Fruit fly (Drosophila melanogaster) whole organism, embryonic: ENCODE measurements around the gene CG3679.
A peak's percentile ranks its signal among the peaks of the same experiment; 100 is the strongest.

Experiments used
- BEAF-32 ChIP-seq: fragments of 200-800 bp; sonication (Bioruptor generic); optimal IDR thresholded peaks from 3 replicates; lab custom pipeline; 2017; ENCODE audit warnings: missing biosample characterization, missing genetic modification characterization, mild to moderate bottlenecking, moderate library complexity, missing genetic modification reagents
- BtbVII ChIP-seq: fragments of 200-800 bp; sonication (Bioruptor generic); optimal IDR thresholded peaks from 3 replicates; lab custom pipeline; 2017; ENCODE audit warnings: missing biosample characterization, mild to moderate bottlenecking, missing genetic modification characterization
- Bteb2 ChIP-seq: fragments of 200-800 bp; sonication (Bioruptor generic); optimal IDR thresholded peaks from 2 replicates; lab custom pipeline; 2016; ENCODE audit warnings: missing biosample characterization, missing genetic modification characterization
- CG10543 ChIP-seq: fragments of 200-800 bp; sonication (Bioruptor generic); optimal IDR thresholded peaks from 3 replicates; lab custom pipeline; 2017; ENCODE audit warnings: missing biosample characterization, mild to moderate bottlenecking, missing genetic modification characterization, moderate library complexity
- CG11456 ChIP-seq: fragments of 200-800 bp; sonication (Bioruptor generic); IDR thresholded peaks from 3 replicates; pipeline ENCODE4 v1.3.6; 2022; ENCODE audit warnings: missing biosample characterization, missing genetic modification characterization
- CG12104 ChIP-seq: fragments of 200-800 bp; sonication (Bioruptor generic); optimal IDR thresholded peaks from 3 replicates; lab custom pipeline; 2016; ENCODE audit warnings: missing biosample characterization, missing genetic modification characterization
- CG14667 ChIP-seq: fragments of 200-800 bp; sonication (Bioruptor generic); IDR thresholded peaks from 2 replicates; pipeline ENCODE4 v1.3.6; 2022; ENCODE audit warnings: missing biosample characterization, missing genetic modification characterization
- CG15514 ChIP-seq: fragments of 200-800 bp; sonication (Bioruptor generic); optimal IDR thresholded peaks from 3 replicates; lab custom pipeline; 2017; ENCODE audit warnings: missing biosample characterization, missing genetic modification characterization, mild to moderate bottlenecking, moderate library complexity, missing genetic modification reagents
- CG16863 ChIP-seq: fragments of 200-800 bp; sonication (Bioruptor generic); optimal IDR thresholded peaks from 3 replicates; lab custom pipeline; 2016; ENCODE audit warnings: missing biosample characterization, missing genetic modification characterization
- CG17186 ChIP-seq: fragments of 200-800 bp; sonication (Bioruptor generic); optimal IDR thresholded peaks from 3 replicates; lab custom pipeline; 2017; ENCODE audit warnings: missing biosample characterization, missing genetic modification reagents, missing genetic modification characterization
- CG17328 ChIP-seq: fragments of 200-800 bp; sonication (Bioruptor generic); IDR thresholded peaks from 2 replicates; pipeline ENCODE4 v1.3.6; 2022; ENCODE audit warnings: missing biosample characterization, missing genetic modification characterization
- CG17802 ChIP-seq: fragments of 200-800 bp; sonication (Bioruptor generic); optimal IDR thresholded peaks from 2 replicates; lab custom pipeline; 2018; ENCODE audit warnings: missing biosample characterization, mild to moderate bottlenecking, missing genetic modification characterization, moderate library complexity
- CG18619 ChIP-seq: fragments of 200-800 bp; sonication (Bioruptor generic); optimal IDR thresholded peaks from 3 replicates; lab custom pipeline; 2017; ENCODE audit warnings: missing biosample characterization, mild to moderate bottlenecking, missing genetic modification characterization
- CG2199 ChIP-seq: fragments of 200-800 bp; sonication (Bioruptor generic); IDR thresholded peaks from 3 replicates; pipeline ENCODE4 v1.3.6; 2022; ENCODE audit warnings: missing biosample characterization, missing genetic modification characterization
- CG3163 ChIP-seq: fragments of 200-800 bp; sonication (Bioruptor generic); optimal IDR thresholded peaks from 3 replicates; lab custom pipeline; 2016; ENCODE audit warnings: missing biosample characterization, missing genetic modification characterization
- CG3281 ChIP-seq: fragments of 200-800 bp; sonication (Bioruptor generic); optimal IDR thresholded peaks from 3 replicates; lab custom pipeline; 2017; ENCODE audit warnings: missing biosample characterization, mild to moderate bottlenecking, missing genetic modification characterization
- CG33213 ChIP-seq: fragments of 200-800 bp; sonication (Bioruptor generic); optimal IDR thresholded peaks from 3 replicates; lab custom pipeline; 2016; ENCODE audit warnings: missing biosample characterization, missing genetic modification characterization
- CG3995 ChIP-seq: fragments of 200-800 bp; sonication (Bioruptor generic); optimal IDR thresholded peaks from 3 replicates; lab custom pipeline; 2016; ENCODE audit warnings: missing biosample characterization, missing genetic modification characterization
- CG4730 ChIP-seq: fragments of 200-800 bp; sonication (Bioruptor generic); IDR thresholded peaks from 2 replicates; pipeline ENCODE4 v1.3.6; 2022; ENCODE audit warnings: missing biosample characterization, missing genetic modification characterization
- CG5245 ChIP-seq: fragments of 200-800 bp; sonication (Bioruptor generic); optimal IDR thresholded peaks from 3 replicates; lab custom pipeline; 2016; ENCODE audit warnings: missing biosample characterization, missing genetic modification characterization
- CG6689 ChIP-seq: fragments of 200-800 bp; sonication (Bioruptor generic); IDR thresholded peaks from 2 replicates; pipeline ENCODE4 v1.3.6; 2022; ENCODE audit warnings: missing biosample characterization, missing genetic modification characterization
- CTCF ChIP-seq: fragments of 200-800 bp; sonication (Bioruptor generic); optimal IDR thresholded peaks from 2 replicates; lab custom pipeline; 2017; ENCODE audit warnings: missing biosample characterization, mild to moderate bottlenecking, missing genetic modification characterization, moderate library complexity
- D ChIP-seq, 2 experiments: fragments of 200-800 bp in 1 of 2; fragments of >200 bp in 1 of 2; sonication (Bioruptor generic) in 1 of 2; optimal IDR thresholded peaks; 2 replicates in 1 of 2; 3 replicates in 1 of 2; lab custom pipeline; 2017; ENCODE audit warnings: mild to moderate bottlenecking in 1 of 2, missing biosample characterization in 1 of 2, missing genetic modification characterization in 1 of 2, missing genetic modification reagents in 1 of 2
- Dref ChIP-seq: fragments of 200-800 bp; sonication (Bioruptor generic); IDR thresholded peaks from 2 replicates; pipeline ENCODE4 v1.3.6; 2022; ENCODE audit warnings: missing biosample characterization, missing genetic modification characterization
- Ets97D ChIP-seq: fragments of 200-800 bp; sonication (Bioruptor generic); optimal IDR thresholded peaks from 3 replicates; lab custom pipeline; 2016; ENCODE audit warnings: missing biosample characterization, missing genetic modification characterization
- HLH54F ChIP-seq: fragments of 200-800 bp; sonication (Bioruptor generic); optimal IDR thresholded peaks from 3 replicates; lab custom pipeline; 2016; ENCODE audit warnings: missing biosample characterization, missing genetic modification characterization
- Jarid2 ChIP-seq: fragments of 200-800 bp; sonication (Bioruptor generic); optimal IDR thresholded peaks from 3 replicates; lab custom pipeline; 2017; ENCODE audit warnings: mild to moderate bottlenecking, missing biosample characterization, missing genetic modification reagents, missing genetic modification characterization
- MESR4 ChIP-seq: fragments of 200-800 bp; sonication (Bioruptor generic); optimal IDR thresholded peaks from 2 replicates; lab custom pipeline; 2018; ENCODE audit warnings: missing biosample characterization, mild to moderate bottlenecking, missing genetic modification characterization, moderate library complexity
- Mad ChIP-seq: fragments of 200-800 bp; sonication (Bioruptor generic); optimal IDR thresholded peaks from 2 replicates; lab custom pipeline; 2016; ENCODE audit warnings: missing biosample characterization, missing genetic modification characterization
- Mes4 ChIP-seq: fragments of 200-800 bp; sonication (Bioruptor generic); optimal IDR thresholded peaks from 2 replicates; lab custom pipeline; 2016; ENCODE audit warnings: missing biosample characterization, missing genetic modification characterization
- Optix ChIP-seq: fragments of 200-800 bp; sonication (Bioruptor generic); IDR thresholded peaks from 3 replicates; pipeline ENCODE4 v1.3.6; 2022; ENCODE audit warnings: missing biosample characterization, missing genetic modification characterization
- Trl ChIP-seq, 3 experiments: fragments of >200 bp in 2 of 3; fragments of 200-800 bp in 1 of 3; sonication (Bioruptor generic) in 1 of 3; optimal IDR thresholded peaks; 2 replicates in 1 of 3; 3 replicates in 2 of 3; lab custom pipeline; 2016 to 2017; ENCODE audit warnings: missing biosample characterization in 1 of 3, missing genetic modification characterization in 1 of 3
- Vsx1 ChIP-seq: fragments of 200-800 bp; sonication (Bioruptor generic); optimal IDR thresholded peaks from 2 replicates; lab custom pipeline; 2017; ENCODE audit warnings: missing biosample characterization, mild to moderate bottlenecking, missing genetic modification characterization, missing genetic modification reagents
- Xrp1 ChIP-seq: fragments of 200-800 bp; sonication (Bioruptor generic); IDR thresholded peaks from 2 replicates; pipeline ENCODE4 v1.3.6; 2022; ENCODE audit warnings: missing biosample characterization, missing genetic modification characterization
- abd-A ChIP-seq: fragments of 200-800 bp; sonication (Bioruptor generic); optimal IDR thresholded peaks from 3 replicates; lab custom pipeline; 2019; ENCODE audit warnings: missing biosample characterization, mild to moderate bottlenecking, missing genetic modification characterization, moderate library complexity
- chif ChIP-seq, 2 experiments: fragments of 200-800 bp; sonication (Bioruptor generic); optimal IDR thresholded peaks; 3 replicates each; lab custom pipeline; 2016; ENCODE audit warnings: missing biosample characterization in 2 of 2, missing genetic modification characterization in 2 of 2
- corto ChIP-seq: fragments of 200-800 bp; sonication (Bioruptor generic); optimal IDR thresholded peaks from 2 replicates; lab custom pipeline; 2016; ENCODE audit warnings: missing biosample characterization, mild to moderate bottlenecking, missing genetic modification characterization, moderate library complexity
- gfzf ChIP-seq: fragments of 200-800 bp; sonication (Bioruptor generic); optimal IDR thresholded peaks from 2 replicates; lab custom pipeline; 2016; ENCODE audit warnings: missing biosample characterization, mild to moderate bottlenecking, missing genetic modification characterization, moderate library complexity
- gt ChIP-seq: fragments of 200-800 bp; sonication (Bioruptor generic); IDR thresholded peaks from 2 replicates; pipeline ENCODE4 v1.3.6; 2022; ENCODE audit warnings: missing biosample characterization, missing genetic modification characterization
- jing ChIP-seq: fragments of 200-800 bp; sonication (Bioruptor generic); optimal IDR thresholded peaks from 2 replicates; lab custom pipeline; 2018; ENCODE audit warnings: missing biosample characterization, mild to moderate bottlenecking, missing genetic modification characterization
- nau ChIP-seq: fragments of 200-800 bp; sonication (Bioruptor generic); optimal IDR thresholded peaks from 3 replicates; lab custom pipeline; 2017; ENCODE audit warnings: missing biosample characterization, mild to moderate bottlenecking, missing genetic modification characterization, missing genetic modification reagents
- nerfin-2 ChIP-seq: fragments of 200-800 bp; sonication (Bioruptor generic); IDR thresholded peaks from 2 replicates; pipeline ENCODE4 v1.3.6; 2022; ENCODE audit warnings: missing biosample characterization, missing genetic modification characterization; ENCODE audit not compliant: partially characterized antibody
- nmo ChIP-seq: fragments of 200-800 bp; sonication (Bioruptor generic); optimal IDR thresholded peaks from 2 replicates; lab custom pipeline; 2018; ENCODE audit warnings: missing biosample characterization, mild to moderate bottlenecking, missing genetic modification characterization, moderate library complexity
- pho ChIP-seq: fragments of 200-800 bp; sonication (Bioruptor generic); optimal IDR thresholded peaks from 2 replicates; lab custom pipeline; 2016; ENCODE audit warnings: missing biosample characterization, missing genetic modification characterization
- pzg ChIP-seq: fragments of 200-800 bp; sonication (Bioruptor generic); optimal IDR thresholded peaks from 3 replicates; lab custom pipeline; 2018; ENCODE audit warnings: missing biosample characterization, mild to moderate bottlenecking, missing genetic modification characterization, moderate library complexity
- seq ChIP-seq: fragments of 200-800 bp; sonication (Bioruptor generic); IDR thresholded peaks from 2 replicates; pipeline ENCODE4 v1.3.6; 2022; ENCODE audit warnings: missing biosample characterization, missing genetic modification characterization
- sob ChIP-seq: fragments of 200-800 bp; sonication (Bioruptor generic); IDR thresholded peaks from 2 replicates; pipeline ENCODE4 v1.3.6; 2022; ENCODE audit warnings: missing biosample characterization, missing genetic modification characterization
- sr ChIP-seq: fragments of 200-800 bp; sonication (Bioruptor generic); IDR thresholded peaks from 3 replicates; pipeline ENCODE4 v1.3.6; 2022; ENCODE audit warnings: missing biosample characterization, missing genetic modification characterization
- tgo ChIP-seq: fragments of 200-800 bp; sonication (Bioruptor generic); IDR thresholded peaks from 3 replicates; pipeline ENCODE4 v1.3.6; 2022; ENCODE audit warnings: missing biosample characterization, missing genetic modification characterization
- tna ChIP-seq: fragments of 200-800 bp; sonication (Bioruptor generic); IDR thresholded peaks from 2 replicates; pipeline ENCODE4 v1.3.6; 2022; ENCODE audit warnings: missing biosample characterization, missing genetic modification characterization; ENCODE audit not compliant: partially characterized antibody

CG3679 gene

DNA sequence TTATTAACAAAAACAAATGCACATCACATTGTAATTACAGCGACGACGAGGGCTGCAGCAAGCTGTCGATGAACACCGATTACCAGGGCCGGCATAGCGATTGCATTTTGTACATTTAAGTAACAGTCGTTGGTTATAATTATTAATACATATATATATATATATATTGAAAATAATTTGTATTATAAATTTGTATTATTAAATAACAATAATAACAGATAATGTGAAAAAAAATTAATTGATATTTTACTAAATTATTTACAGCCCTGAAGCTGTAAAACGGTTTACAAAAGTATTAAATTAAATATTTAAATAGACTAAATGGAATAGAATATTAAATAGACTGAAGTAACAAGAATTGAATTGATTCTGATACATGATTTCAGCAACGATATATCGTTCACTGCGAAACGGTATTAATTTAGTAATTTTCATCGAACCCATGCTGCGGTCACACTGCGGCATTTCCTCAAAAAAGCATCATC lies 27.8 kb upstream of the CG3679 start, which contains the start of the genes kat80 and Prosalpha4 (continued):
- TF ChIP-seq CG4730 (GFP tag; lab: Robert Waterston, UW), result no peak
- peak; percentile 58 for TF ChIP-seq gfzf (GFP tag; lab: Kevin White, UChicago)
- no peak for TF ChIP-seq sr (GFP tag; lab: Robert Waterston, UW)
- TF ChIP-seq pho (GFP tag; lab: Kevin White, UChicago), result no peak
- TF ChIP-seq Bteb2 (GFP tag; lab: Kevin White, UChicago), result no peak
- no peak for TF ChIP-seq CG18619 (GFP tag; lab: Kevin White, UChicago)
- no peak for TF ChIP-seq jing
- TF ChIP-seq CG33213, result no peak
- peak; percentile 43 for TF ChIP-seq pzg (GFP tag; lab: Kevin White, UChicago)
- TF ChIP-seq CG3995 (GFP tag; lab: Kevin White, UChicago), result peak; percentile 96
- peak; percentile 62 for TF ChIP-seq CG3281 (GFP tag; lab: Kevin White, UChicago)
- TF ChIP-seq seq, result no peak
- no peak for TF ChIP-seq CG17802
- TF ChIP-seq BEAF-32 (GFP tag; lab: Kevin White, UChicago), result peak; percentile 75
- no peak for TF ChIP-seq CG2199 (GFP tag; lab: Robert Waterston, UW)
- no peak for TF ChIP-seq Vsx1 (GFP tag; lab: Kevin White, UChicago)
- peak; percentile 32; the same call in 1 of the 2 replicates for TF ChIP-seq Dref (GFP tag; lab: Robert Waterston, UW)
- no peak for TF ChIP-seq CG12104 (GFP tag; lab: Kevin White, UChicago)
- 0 out of 2 replicates have a peak, but pooled peaks have one; percentile 15 for TF ChIP-seq CG14667 (GFP tag; lab: Robert Waterston, UW)
- TF ChIP-seq nau (GFP tag; lab: Kevin White, UChicago), result no peak
- TF ChIP-seq CG17328 (GFP tag; lab: Robert Waterston, UW), result 0 out of 2 replicates have a peak, but pooled peaks have one; percentile 11
- TF ChIP-seq CG17186 (GFP tag; lab: Kevin White, UChicago), result no peak
- no peak for TF ChIP-seq Mad (GFP tag; lab: Kevin White, UChicago)
- TF ChIP-seq CG5245 (GFP tag; lab: Kevin White, UChicago), result no peak
- TF ChIP-seq gt (GFP tag; lab: Robert Waterston, UW), result no peak
- TF ChIP-seq CG3163 (GFP tag; lab: Kevin White, UChicago), result no peak
- no peak for TF ChIP-seq Xrp1 (GFP tag; lab: Robert Waterston, UW)
- no peak for TF ChIP-seq D (optimal IDR thresholded peaks at IDR 0.05; lab: Kevin White, UChicago)
- TF ChIP-seq D (GFP tag; optimal IDR thresholded peaks at IDR 0.05; lab: Kevin White, UChicago), result no peak
- TF ChIP-seq CG11456, result no peak
- peak; percentile 88 for TF ChIP-seq nmo (GFP tag; lab: Kevin White, UChicago)
- TF ChIP-seq Optix, result no peak
- peak; percentile 27 for TF ChIP-seq CG10543 (GFP tag; lab: Kevin White, UChicago)
- TF ChIP-seq Jarid2 (GFP tag; lab: Kevin White, UChicago), result no peak
- no peak for TF ChIP-seq abd-A (tag; lab: Kevin White, UChicago)
- TF ChIP-seq corto, result no peak

DNA sequence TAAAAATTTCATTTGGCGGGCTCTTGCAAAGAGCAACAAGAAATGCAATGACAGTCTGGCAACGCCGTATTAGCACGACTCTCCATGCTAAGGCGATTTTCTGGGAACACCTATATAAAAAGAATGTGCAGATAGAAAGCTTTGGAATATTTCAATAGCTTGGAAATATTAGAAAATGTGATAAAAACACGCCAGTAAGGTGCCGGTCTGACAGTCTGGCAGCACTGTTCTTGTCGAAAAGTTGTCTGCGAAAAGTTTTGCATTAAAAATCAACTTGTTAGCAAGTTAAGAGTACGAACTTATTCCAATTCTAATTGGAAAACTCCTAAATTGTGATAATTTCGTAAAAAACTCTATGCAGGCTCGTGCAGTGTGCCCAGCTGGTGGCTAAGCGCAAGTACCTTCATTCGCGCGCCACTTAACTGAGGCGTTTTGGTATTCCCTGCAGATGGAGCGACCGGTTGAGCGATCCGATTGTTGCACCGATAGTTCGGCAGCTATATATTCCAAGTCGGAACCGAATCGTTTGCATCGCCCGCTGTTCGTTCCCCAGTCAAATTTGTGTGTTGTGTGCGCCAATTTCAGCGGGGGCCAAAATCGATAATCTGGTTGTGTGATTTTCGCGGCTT lies 25.7 kb upstream of the CG3679 start, which contains the start of gene eas:
Gene eas, plus strand, starts transcription at position 451 of the 629 bp plus-strand sequence.
- TF ChIP-seq MESR4, result peak; percentile 21
- peak; percentile 23; the same call in 1 of the 2 replicates for TF ChIP-seq nerfin-2 (GFP tag; lab: Robert Waterston, UW)
- peak; percentile 35 for TF ChIP-seq CG33213
- peak; percentile 56 for TF ChIP-seq Ets97D
- TF ChIP-seq sob, result no peak
- no peak for TF ChIP-seq Mes4
- TF ChIP-seq Trl (optimal IDR thresholded peaks at IDR 0.05; lab: Kevin White, UChicago), result no peak
- no peak for TF ChIP-seq Trl (GFP tag; optimal IDR thresholded peaks at IDR 0.05; lab: Kevin White, UChicago)
- TF ChIP-seq CG16863 (GFP tag; lab: Kevin White, UChicago), result peak; percentile 30
- TF ChIP-seq HLH54F (GFP tag; lab: Kevin White, UChicago), result peak; percentile 1
- peak; percentile 97 for TF ChIP-seq CG15514 (GFP tag; lab: Kevin White, UChicago)
- no peak for TF ChIP-seq CG6689
- peak; percentile 87 for TF ChIP-seq BEAF-32 (GFP tag; lab: Kevin White, UChicago)
- TF ChIP-seq tgo (GFP tag; lab: Robert Waterston, UW), result no peak
- no peak for TF ChIP-seq chif (GFP tag; optimal IDR thresholded peaks at IDR 0.05; lab: Kevin White, UChicago)
- peak; percentile 56; the same call in 1 of the 2 replicates for TF ChIP-seq tna (GFP tag; lab: Robert Waterston, UW)
- peak; percentile 51 for TF ChIP-seq CTCF
- no peak for TF ChIP-seq BtbVII (GFP tag; lab: Kevin White, UChicago)
